Worm (Caenorhabditis elegans): ENCODE results near the gene mip-1.

mip-1 gene

DNA sequence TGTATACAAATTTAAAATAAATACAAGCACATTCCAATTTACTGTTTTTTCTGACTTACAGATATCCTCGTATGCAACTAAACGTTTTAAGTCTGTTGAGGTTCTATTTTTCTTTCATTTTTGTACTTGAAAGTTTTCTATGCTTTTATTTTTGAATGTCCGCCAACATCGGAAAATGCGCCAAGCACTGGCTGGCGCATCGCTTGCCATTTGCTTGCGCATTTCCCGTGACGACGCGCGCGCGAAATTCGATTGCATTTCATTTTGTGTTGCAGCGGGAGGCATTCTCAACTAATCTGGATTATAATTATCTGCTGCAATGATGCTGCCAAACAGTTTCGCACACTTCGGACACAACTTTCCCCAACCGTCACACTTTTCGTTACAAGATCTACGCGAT, 35.9 kb upstream of the mip-1 start, which contains the start of gene fbxl-2 (continued):
- TF ChIP-seq dve-1 (tag; optimal IDR thresholded peaks at IDR 0.05) (peak; percentile 89), ceh-6 (GFP tag; optimal IDR thresholded peaks at IDR 0.05) (peak; percentile 71), odd-2 (tag; optimal IDR thresholded peaks at IDR 0.05) (no peak), ceh-24 (tag; optimal IDR thresholded peaks at IDR 0.05) (peak; percentile 32), hlh-8 (tag; optimal IDR thresholded peaks at IDR 0.05) (peak; percentile 44), pat-9 (tag; optimal IDR thresholded peaks at IDR 0.05) (peak; percentile 64), hlh-6 (tag; optimal IDR thresholded peaks at IDR 0.05) (peak; percentile 59), nfya-1 (tag; optimal IDR thresholded peaks at IDR 0.05) (peak; percentile 90), ceh-31 (tag; optimal IDR thresholded peaks at IDR 0.05) (peak; percentile 88), ceh-34 (tag; optimal IDR thresholded peaks at IDR 0.05) (peak; percentile 90), lin-11 (tag; optimal IDR thresholded peaks at IDR 0.05) (peak; percentile 52), fkh-10 (GFP tag; optimal IDR thresholded peaks at IDR 0.05) (peak; percentile 4), fkh-6 (tag; optimal IDR thresholded peaks at IDR 0.05) (peak; percentile 40), ceh-19 (GFP tag; optimal IDR thresholded peaks at IDR 0.05) (peak; percentile 17), ztf-16 (tag; optimal IDR thresholded peaks at IDR 0.05) (peak; percentile 33), sox-4 (tag; optimal IDR thresholded peaks at IDR 0.05) (peak; percentile 57), ceh-30 (tag; optimal IDR thresholded peaks at IDR 0.05) (peak; percentile 85), mec-3 (tag; optimal IDR thresholded peaks at IDR 0.05; ENCODE audit: borderline replicate concordance) (no peak), ets-4 (tag; optimal IDR thresholded peaks at IDR 0.05) (peak; percentile 95), che-1 (tag; optimal IDR thresholded peaks at IDR 0.05) (peak; percentile 48), ceh-18 (tag; optimal IDR thresholded peaks at IDR 0.05) (peak; percentile 90), ceh-9 (tag; optimal IDR thresholded peaks at IDR 0.05) (no peak), ttx-3 (tag; optimal IDR thresholded peaks at IDR 0.05) (peak; percentile 39), unc-55 (GFP tag; optimal IDR thresholded peaks at IDR 0.05) (peak; percentile 48), eyg-1 (tag; optimal IDR thresholded peaks at IDR 0.05) (no peak), sdc-2 (tag; optimal IDR thresholded peaks at IDR 0.05) (peak; percentile 61), Y22D7AL.16 (tag; optimal IDR thresholded peaks at IDR 0.05) (no peak), ceh-22 (tag; optimal IDR thresholded peaks at IDR 0.05) (no peak), ceh-45 (GFP tag; IDR thresholded peaks at IDR 0.05) (no peak), nhr-11 (tag; optimal IDR thresholded peaks at IDR 0.05) (no peak), pha-2 (tag; optimal IDR thresholded peaks at IDR 0.05) (peak; percentile 72), K02D7.2 (tag; optimal IDR thresholded peaks at IDR 0.05) (no peak), pqm-1 (tag; optimal IDR thresholded peaks at IDR 0.05) (peak; percentile 9), madf-2 (tag; optimal IDR thresholded peaks at IDR 0.05) (peak; percentile 53), pros-1 (tag; optimal IDR thresholded peaks at IDR 0.05) (peak; percentile 36), hlh-15 (tag; optimal IDR thresholded peaks at IDR 0.05) (no peak), tbx-2 (tag; optimal IDR thresholded peaks at IDR 0.05) (peak; percentile 71), ahr-1 (tag; optimal IDR thresholded peaks at IDR 0.05) (peak; percentile 14)

ce11 chrIII:4762846-4763245, 30.0 kb upstream of the mip-1 start:
- TF ChIP-seq fkh-10 (GFP tag; optimal IDR thresholded peaks at IDR 0.05) (no peak), mec-3 (tag; optimal IDR thresholded peaks at IDR 0.05; ENCODE audit: borderline replicate concordance) (peak; percentile 20), elt-2 (tag; optimal IDR thresholded peaks at IDR 0.05) (no peak), npax-4 (tag; optimal IDR thresholded peaks at IDR 0.05) (no peak), pax-1 (tag; optimal IDR thresholded peaks at IDR 0.05) (no peak)

DNA sequence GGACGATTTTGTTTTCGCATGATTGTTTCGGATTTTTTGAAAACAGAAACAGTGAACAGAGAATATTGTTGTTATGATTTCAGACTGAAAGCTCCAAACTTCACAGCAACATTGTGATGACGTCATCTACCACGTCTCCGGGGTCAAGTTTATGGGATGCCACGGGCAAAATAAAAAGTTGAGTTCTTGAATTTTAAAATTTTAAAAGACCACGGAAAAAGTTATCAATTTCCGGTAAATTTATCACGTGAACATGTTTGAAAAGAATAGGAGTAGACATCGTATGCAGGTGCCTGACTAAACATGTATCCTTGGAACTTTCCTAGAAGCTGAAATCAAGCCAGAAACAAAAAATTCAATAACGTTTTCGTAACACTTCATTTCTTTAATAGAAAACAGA, 29.4 kb upstream of the mip-1 start, which contains the start of gene B0393.4:
TSS of gene B0393.4 (minus strand) at position 101 of the 400 bp plus-strand sequence.
- TF ChIP-seq ceh-22 (tag; optimal IDR thresholded peaks at IDR 0.05) (no peak), rnt-1 (tag; optimal IDR thresholded peaks at IDR 0.05) (no peak), ceh-30 (tag; optimal IDR thresholded peaks at IDR 0.05) (no peak), gmeb-2 (tag; optimal IDR thresholded peaks at IDR 0.05) (no peak), ahr-1 (tag; optimal IDR thresholded peaks at IDR 0.05) (no peak), ztf-16 (tag; optimal IDR thresholded peaks at IDR 0.05) (no peak), Y22D7AL.16 (tag; optimal IDR thresholded peaks at IDR 0.05) (no peak), K02D7.2 (tag; optimal IDR thresholded peaks at IDR 0.05) (no peak), pax-1 (tag; optimal IDR thresholded peaks at IDR 0.05) (no peak), ceh-45 (GFP tag; IDR thresholded peaks at IDR 0.05) (no peak), ttx-3 (tag; optimal IDR thresholded peaks at IDR 0.05) (no peak), lin-11 (tag; optimal IDR thresholded peaks at IDR 0.05) (no peak), sox-4 (tag; optimal IDR thresholded peaks at IDR 0.05) (no peak), syd-9 (tag; optimal IDR thresholded peaks at IDR 0.05) (no peak)

Data from whole organism, late embryonic.